Worm (Caenorhabditis elegans) whole organism, L4 larva: Measurements from ENCODE around the gene C09H10.4.

Experiments
- D1046.2 ChIP-seq: fragments of 200-800 bp; sonication (Bioruptor generic); IDR thresholded peaks from 2 replicates; pipeline ENCODE4 v1.3.6; 2022; ENCODE audit warnings: missing genetic modification characterization, missing compliant biosample characterization
- F49E8.2 ChIP-seq: sonication (generic microtip); optimal IDR thresholded peaks from 2 replicates; lab custom pipeline; 2016; ENCODE audit warnings: missing compliant biosample characterization, mild to moderate bottlenecking, missing genetic modification characterization, borderline replicate concordance
- R02D3.7 ChIP-seq: fragments of 150-350 bp; sonication (generic microtip); optimal IDR thresholded peaks from 3 replicates; lab custom pipeline; 2014; ENCODE audit warnings: missing biosample characterization, missing genetic modification characterization
- T20F7.1 ChIP-seq: fragments of 200-800 bp; sonication (Bioruptor generic); optimal IDR thresholded peaks from 2 replicates; lab custom pipeline; 2018; ENCODE audit warnings: mild to moderate bottlenecking, missing genetic modification characterization, missing compliant biosample characterization
- Y48G9A.11 ChIP-seq: fragments of 200-800 bp; sonication (Bioruptor generic); IDR thresholded peaks from 2 replicates; pipeline ENCODE4 v1.3.6; 2022; ENCODE audit warnings: missing genetic modification reagents, missing genetic modification characterization, missing compliant biosample characterization
- ZK546.5 ChIP-seq, 2 experiments: sonication (generic microtip); optimal IDR thresholded peaks; 2 replicates each; lab custom pipeline; 2017; ENCODE audit warnings: missing biosample characterization in 2 of 2, missing genetic modification characterization in 2 of 2
- arid-1 ChIP-seq: fragments of 200-800 bp; sonication (Bioruptor generic); conservative IDR thresholded peaks from 2 replicates; pipeline ENCODE4 v1.3.6; 2022; ENCODE audit warnings: missing genetic modification reagents, missing genetic modification characterization, missing compliant biosample characterization
- ceh-28 ChIP-seq: fragments of 150-350 bp; optimal IDR thresholded peaks from 2 replicates; lab custom pipeline; 2014; ENCODE audit warnings: missing biosample characterization, missing genetic modification reagents, missing genetic modification characterization
- daf-16 ChIP-seq, 3 experiments: sonication (generic microtip); optimal IDR thresholded peaks; 2 replicates each; lab custom pipeline; 2016 to 2017; ENCODE audit warnings: missing genetic modification characterization in 3 of 3, missing genetic modification reagents in 3 of 3, mild to moderate bottlenecking in 2 of 3, missing compliant biosample characterization in 2 of 3, missing biosample characterization in 1 of 3, moderate library complexity in 1 of 3
- daf-8 ChIP-seq: fragments of 200-800 bp; sonication (Bioruptor generic); IDR thresholded peaks from 2 replicates; pipeline ENCODE4 v1.3.6; 2022; ENCODE audit warnings: missing genetic modification characterization, missing compliant biosample characterization
- dmd-6 ChIP-seq: fragments of 200-800 bp; sonication (Bioruptor generic); IDR thresholded peaks from 2 replicates; pipeline ENCODE4 v1.3.6; 2022; ENCODE audit warnings: missing genetic modification reagents, missing genetic modification characterization, missing compliant biosample characterization
- dmd-9 ChIP-seq: fragments of 200-800 bp; sonication (Bioruptor generic); IDR thresholded peaks from 2 replicates; pipeline ENCODE4 v1.3.6; 2022; ENCODE audit warnings: missing genetic modification reagents, missing genetic modification characterization, missing compliant biosample characterization
- dpl-1 ChIP-seq: fragments of 150-350 bp; optimal IDR thresholded peaks from 2 replicates; lab custom pipeline; 2014; ENCODE audit warnings: missing biosample characterization, missing genetic modification reagents, missing genetic modification characterization
- duxl-1 ChIP-seq: sonication (generic microtip); optimal IDR thresholded peaks from 2 replicates; lab custom pipeline; 2016; ENCODE audit warnings: mild to moderate bottlenecking, missing genetic modification characterization, moderate library complexity, missing compliant biosample characterization; ENCODE audit not compliant: poor library complexity
- dve-1 ChIP-seq: sonication (generic microtip); optimal IDR thresholded peaks from 2 replicates; lab custom pipeline; 2017; ENCODE audit warnings: antibody characterized with exemption, mild to moderate bottlenecking, missing genetic modification characterization, missing compliant biosample characterization; ENCODE audit not compliant: insufficient read depth
- fkh-10 ChIP-seq: fragments of 150-350 bp; optimal IDR thresholded peaks from 2 replicates; lab custom pipeline; 2014; ENCODE audit warnings: missing biosample characterization, missing genetic modification reagents, missing genetic modification characterization
- fos-1 ChIP-seq: fragments of 150-350 bp; optimal IDR thresholded peaks from 2 replicates; lab custom pipeline; 2014; ENCODE audit warnings: missing biosample characterization, missing genetic modification characterization
- hif-1 ChIP-seq, 2 experiments: sonication (generic microtip); optimal IDR thresholded peaks; 2 replicates each; lab custom pipeline; 2016 to 2017; ENCODE audit warnings: missing compliant biosample characterization in 2 of 2, missing genetic modification characterization in 2 of 2, missing genetic modification reagents in 2 of 2, missing genotype in 2 of 2, mild to moderate bottlenecking in 1 of 2
- hlh-11 ChIP-seq: fragments of 200-800 bp; sonication (Bioruptor generic); optimal IDR thresholded peaks from 2 replicates; lab custom pipeline; 2018; ENCODE audit warnings: mild to moderate bottlenecking, missing genetic modification characterization, missing compliant biosample characterization
- hlh-30 ChIP-seq: sonication (generic microtip); optimal IDR thresholded peaks from 2 replicates; lab custom pipeline; 2017; ENCODE audit warnings: antibody characterized with exemption, mild to moderate bottlenecking, missing genetic modification characterization, missing compliant biosample characterization; ENCODE audit not compliant: insufficient read depth
- lim-7 ChIP-seq: fragments of 200-800 bp; sonication (Bioruptor generic); IDR thresholded peaks from 2 replicates; pipeline ENCODE4 v1.3.6; 2022; ENCODE audit warnings: missing genetic modification characterization, missing compliant biosample characterization
- lin-13 ChIP-seq: fragments of 150-350 bp; optimal IDR thresholded peaks from 2 replicates; lab custom pipeline; 2014; ENCODE audit warnings: missing biosample characterization, missing genetic modification reagents, missing genetic modification characterization
- lin-38 ChIP-seq: fragments of 200-800 bp; sonication (Bioruptor generic); IDR thresholded peaks from 2 replicates; pipeline ENCODE4 v1.3.6; 2022; ENCODE audit warnings: missing genetic modification reagents, missing genetic modification characterization, missing compliant biosample characterization
- lir-3 ChIP-seq: sonication (generic microtip); optimal IDR thresholded peaks from 2 replicates; lab custom pipeline; 2016; ENCODE audit warnings: mild to moderate bottlenecking, missing genetic modification characterization, missing compliant biosample characterization
- lsy-2 ChIP-seq, 2 experiments: fragments of 150-350 bp in 1 of 2; sonication (generic microtip) in 1 of 2; optimal IDR thresholded peaks; 2 replicates each; lab custom pipeline; 2014 to 2017; ENCODE audit warnings: missing biosample characterization in 2 of 2, missing genetic modification characterization in 2 of 2
- mdl-1 ChIP-seq, 2 experiments: fragments of 150-350 bp in 1 of 2; sonication (generic microtip) in 1 of 2; optimal IDR thresholded peaks; 2 replicates each; lab custom pipeline; 2014 to 2017; ENCODE audit warnings: missing biosample characterization in 2 of 2, missing genetic modification characterization in 2 of 2
- mep-1 ChIP-seq: fragments of 150-350 bp; sonication (generic microtip); optimal IDR thresholded peaks from 3 replicates; lab custom pipeline; 2014; ENCODE audit warnings: missing biosample characterization, missing genetic modification characterization
- mxl-3 ChIP-seq: fragments of 200-800 bp; sonication (Bioruptor generic); optimal IDR thresholded peaks from 2 replicates; lab custom pipeline; 2018; ENCODE audit warnings: mild to moderate bottlenecking, missing genetic modification characterization, missing compliant biosample characterization
- nhr-102 ChIP-seq: sonication (generic microtip); optimal IDR thresholded peaks from 2 replicates; lab custom pipeline; 2016; ENCODE audit warnings: mild to moderate bottlenecking, missing genetic modification characterization, moderate library complexity, missing compliant biosample characterization
- nhr-11 ChIP-seq: fragments of 150-350 bp; optimal IDR thresholded peaks from 2 replicates; lab custom pipeline; 2014; ENCODE audit warnings: missing biosample characterization, missing genetic modification characterization
- nhr-25 ChIP-seq: sonication (generic microtip); optimal IDR thresholded peaks from 2 replicates; lab custom pipeline; 2017; ENCODE audit warnings: missing genetic modification characterization, mild to moderate bottlenecking, missing compliant biosample characterization, antibody characterized with exemption, moderate library complexity, borderline replicate concordance; ENCODE audit not compliant: insufficient read depth
- nhr-28 ChIP-seq: fragments of 150-350 bp; optimal IDR thresholded peaks from 2 replicates; lab custom pipeline; 2014; ENCODE audit warnings: missing biosample characterization, missing genetic modification characterization
- nhr-6 ChIP-seq: fragments of 150-350 bp; optimal IDR thresholded peaks from 2 replicates; lab custom pipeline; 2014; ENCODE audit warnings: missing biosample characterization, missing genetic modification characterization
- nhr-77 ChIP-seq: fragments of 150-350 bp; optimal IDR thresholded peaks from 2 replicates; lab custom pipeline; 2014; ENCODE audit warnings: missing biosample characterization, missing genetic modification characterization
- pha-4 ChIP-seq, 2 experiments: fragments of 150-350 bp in 1 of 2; fragments of 200-800 bp in 1 of 2; sonication (Bioruptor generic) in 1 of 2; IDR thresholded peaks in 1 of 2; optimal IDR thresholded peaks in 1 of 2; 2 replicates each; pipeline versions ENCODE4 v1.3.6 to Lab custom; 2014 to 2022; ENCODE audit warnings: missing genetic modification characterization in 2 of 2, missing genetic modification reagents in 2 of 2, missing biosample characterization in 1 of 2, missing compliant biosample characterization in 1 of 2
- rbr-2 ChIP-seq: sonication (generic microtip); optimal IDR thresholded peaks from 2 replicates; lab custom pipeline; 2016; ENCODE audit warnings: missing genotype, missing genetic modification characterization, missing compliant biosample characterization
- sdz-12 ChIP-seq: fragments of 200-800 bp; sonication (Bioruptor generic); optimal IDR thresholded peaks from 2 replicates; lab custom pipeline; 2018; ENCODE audit warnings: mild to moderate bottlenecking, missing genetic modification characterization, missing compliant biosample characterization
- snpc-1.2 ChIP-seq: fragments of 200-800 bp; sonication (Bioruptor generic); IDR thresholded peaks from 2 replicates; pipeline ENCODE4 v1.3.6; 2022; ENCODE audit warnings: missing genetic modification reagents, missing genetic modification characterization, missing compliant biosample characterization
- snpc-4 ChIP-seq: fragments of 150-350 bp; optimal IDR thresholded peaks from 2 replicates; lab custom pipeline; 2014; ENCODE audit warnings: missing biosample characterization, missing genetic modification characterization
- spr-1 ChIP-seq: sonication (generic microtip); optimal IDR thresholded peaks from 2 replicates; lab custom pipeline; 2016; ENCODE audit warnings: mild to moderate bottlenecking, missing genetic modification characterization, missing compliant biosample characterization
- unc-130 ChIP-seq: sonication (generic microtip); optimal IDR thresholded peaks from 2 replicates; lab custom pipeline; 2016; ENCODE audit warnings: missing genetic modification reagents, missing genetic modification characterization, missing compliant biosample characterization
- unc-62 ChIP-seq, 3 experiments: fragments of 150-350 bp in 1 of 3; sonication (generic microtip); optimal IDR thresholded peaks in 2 of 3; peaks in 1 of 3; 1 replicate in 1 of 3; 2 replicates in 2 of 3; lab custom pipeline; 2014 to 2017; ENCODE audit warnings: missing biosample characterization in 3 of 3, missing genetic modification characterization in 3 of 3, missing genetic modification reagents in 3 of 3, missing genotype in 1 of 3
- vab-7 ChIP-seq: fragments of 200-800 bp; sonication (Bioruptor generic); IDR thresholded peaks from 2 replicates; pipeline ENCODE4 v1.3.6; 2022; ENCODE audit warnings: missing genetic modification reagents, missing genetic modification characterization, missing compliant biosample characterization
- zip-2 ChIP-seq: fragments of 150-350 bp; optimal IDR thresholded peaks from 2 replicates; lab custom pipeline; 2014; ENCODE audit warnings: missing biosample characterization, missing genetic modification characterization
- ztf-7 ChIP-seq: fragments of 150-350 bp; optimal IDR thresholded peaks from 2 replicates; lab custom pipeline; 2014; ENCODE audit warnings: missing biosample characterization, missing genetic modification characterization

Gene C09H10.4

DNA sequence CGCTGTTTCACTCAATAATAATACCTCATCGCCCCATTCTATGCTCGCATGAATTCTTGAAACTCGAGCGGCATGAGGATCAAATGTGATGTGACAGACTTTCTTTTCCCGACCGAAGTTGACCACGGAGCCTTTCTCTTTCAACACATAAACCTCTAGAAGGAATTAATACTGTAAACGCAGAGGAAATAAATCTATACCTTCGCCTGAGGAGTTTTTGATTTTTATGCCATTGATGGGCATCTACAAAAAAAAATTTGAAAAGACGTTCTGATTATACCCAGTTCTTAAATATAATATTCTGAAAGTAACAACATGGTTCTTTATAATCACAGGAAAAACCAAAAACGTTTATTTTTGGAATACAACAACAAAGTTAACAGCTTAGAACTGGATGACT lies 3.7 kb upstream of the C09H10.4 start, which contains the start of gene nbs-1 (continued):
- TF ChIP-seq zip-2 (tag; lab: Kevin White, UChicago) (no peak), fos-1 (tag; lab: Kevin White, UChicago) (no peak), mep-1 (tag; lab: Kevin White, UChicago) (no peak), ztf-7 (no peak), snpc-1.2 (peak; percentile 54; the same call in 1 of the 2 replicates), hlh-11 (tag; lab: Kevin White, UChicago) (no peak)

DNA sequence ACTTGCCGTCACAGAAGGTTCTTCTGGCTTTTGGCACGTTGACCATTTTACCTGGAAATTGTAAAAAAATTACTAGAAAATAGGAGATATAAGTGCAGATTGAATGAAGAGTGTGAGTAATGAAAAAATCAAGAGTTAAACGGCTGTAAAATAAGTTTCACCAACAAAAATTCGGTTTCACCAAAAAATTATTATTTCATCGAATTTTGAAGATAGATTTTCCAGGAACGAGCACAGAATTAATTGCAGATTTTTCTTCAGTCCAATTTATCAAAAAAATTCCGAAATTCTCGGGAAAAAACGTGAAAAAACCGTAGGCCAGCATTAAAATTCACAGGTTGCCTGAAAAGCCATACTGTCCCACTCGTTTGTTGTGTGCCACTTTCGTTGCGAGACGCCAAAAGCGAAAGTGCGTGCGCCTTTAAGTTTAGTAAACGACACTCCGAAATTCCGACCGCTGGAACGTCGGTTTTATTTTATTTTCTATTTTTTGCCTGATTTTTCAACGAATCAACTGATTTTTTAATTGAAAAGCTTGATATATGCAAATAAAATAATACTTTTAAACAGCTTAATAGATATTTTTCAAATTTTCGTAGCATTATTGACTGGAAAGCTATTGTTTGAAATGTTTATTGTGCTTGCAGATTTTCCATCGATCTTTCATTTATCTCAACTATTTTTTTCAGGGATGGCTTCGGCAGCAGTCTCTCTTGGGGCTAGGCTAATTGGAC lies 2.6 kb upstream of the C09H10.4 start, which contains the start of the genes rpl-36.A and nuo-1:
TSS of gene rpl-36.A (minus strand) at position 51 of the 734 bp plus-strand sequence.
TSS of gene nuo-1 (plus strand) at position 684 of the 734 bp plus-strand sequence.
- TF ChIP-seq T20F7.1 (GFP tag; lab: Kevin White, UChicago) (peak; percentile 96), duxl-1 (tag; lab: Kevin White, UChicago) (peak; percentile 33), nhr-28 (tag; lab: Kevin White, UChicago) (peak; percentile 48), arid-1 (GFP tag; lab: Robert Waterston, UW) (no peak), lim-7 (GFP tag; lab: Robert Waterston, UW) (no peak), Y48G9A.11 (GFP tag; lab: Robert Waterston, UW) (peak; percentile 83), D1046.2 (GFP tag; lab: Robert Waterston, UW) (peak; percentile 98), mdl-1 (tag; optimal IDR thresholded peaks at IDR 0.05; lab: Kevin White, UChicago) (peak in 1 of 2 experiments; percentile 27), dpl-1 (GFP tag; lab: Kevin White, UChicago) (peak; percentile 83), F49E8.2 (tag; lab: Kevin White, UChicago) (no peak), lsy-2 (tag; optimal IDR thresholded peaks at IDR 0.05; lab: Kevin White, UChicago) (peak; percentile 91 to 99), nhr-6 (tag; lab: Kevin White, UChicago) (peak; percentile 81), unc-130 (GFP tag; lab: Kevin White, UChicago) (peak; percentile 50), fkh-10 (GFP tag; lab: Kevin White, UChicago) (peak; percentile 1), hlh-30 (peak; percentile 76), mep-1 (tag; lab: Kevin White, UChicago) (peak; percentile 85), nhr-25 (tag; lab: Kevin White, UChicago) (peak; percentile 9), spr-1 (tag; lab: Kevin White, UChicago) (peak; percentile 20), vab-7 (GFP tag; lab: Robert Waterston, UW) (no peak), mxl-3 (GFP tag; lab: Kevin White, UChicago) (peak; percentile 36), daf-16 (GFP tag; optimal IDR thresholded peaks at IDR 0.05; lab: Kevin White, UChicago) (no peak), daf-16 (tag; optimal IDR thresholded peaks at IDR 0.05; lab: Kevin White, UChicago) (peak; percentile 41), sdz-12 (GFP tag; lab: Kevin White, UChicago) (no peak), hlh-11 (tag; lab: Kevin White, UChicago) (peak; percentile 80), lin-38 (GFP tag; lab: Robert Waterston, UW) (peak; percentile 78), ZK546.5 (tag; optimal IDR thresholded peaks at IDR 0.05; lab: Kevin White, UChicago) (peak in 1 of 2 experiments; percentile 6), rbr-2 (tag; lab: Kevin White, UChicago) (peak; percentile 57), pha-4 (GFP tag; IDR thresholded peaks at IDR 0.05; lab: Robert Waterston, UW) (no peak), pha-4 (tag; optimal IDR thresholded peaks at IDR 0.05; lab: Kevin White, UChicago) (peak; percentile 12), dmd-9 (GFP tag; lab: Robert Waterston, UW) (no peak), lir-3 (no peak), unc-62 (GFP tag; optimal IDR thresholded peaks at IDR 0.05 in 1 of 2; lab: Kevin White, UChicago) (peak in 1 of 2 experiments; percentile 50), unc-62 (tag; optimal IDR thresholded peaks at IDR 0.05; lab: Kevin White, UChicago) (no peak), dve-1 (tag; lab: Kevin White, UChicago) (peak; percentile 71), nhr-77 (tag; lab: Kevin White, UChicago) (peak; percentile 86), ceh-28 (tag; lab: Kevin White, UChicago) (no peak), dmd-6 (GFP tag; lab: Robert Waterston, UW) (peak; percentile 49), daf-8 (no peak), hif-1 (tag; optimal IDR thresholded peaks at IDR 0.05; lab: Kevin White, UChicago) (peak in 1 of 2 experiments; percentile 74), nhr-11 (tag; lab: Kevin White, UChicago) (peak; percentile 67), lin-13 (GFP tag; lab: Kevin White, UChicago) (peak; percentile 54), nhr-102 (tag; lab: Kevin White, UChicago) (peak; percentile 22), R02D3.7 (no peak), snpc-4 (tag; lab: Kevin White, UChicago) (no peak)
